Worm (Caenorhabditis elegans) whole organism, mixed stage, embryonic: ENCODE measurements around the gene C23F12.4.

ENCODE experiments used
- elt-1 ChIP-seq: sonication (generic microtip); optimal IDR thresholded peaks from 2 replicates; lab custom pipeline; 2017; ENCODE audit warnings: missing genetic modification characterization, mild to moderate bottlenecking, missing compliant biosample characterization, antibody characterized with exemption, moderate library complexity, borderline replicate concordance; ENCODE audit not compliant: insufficient read depth
- lin-13 ChIP-seq: fragments of 150-350 bp; optimal IDR thresholded peaks from 2 replicates; lab custom pipeline; 2014; ENCODE audit warnings: missing biosample characterization, missing genetic modification characterization

DNA sequence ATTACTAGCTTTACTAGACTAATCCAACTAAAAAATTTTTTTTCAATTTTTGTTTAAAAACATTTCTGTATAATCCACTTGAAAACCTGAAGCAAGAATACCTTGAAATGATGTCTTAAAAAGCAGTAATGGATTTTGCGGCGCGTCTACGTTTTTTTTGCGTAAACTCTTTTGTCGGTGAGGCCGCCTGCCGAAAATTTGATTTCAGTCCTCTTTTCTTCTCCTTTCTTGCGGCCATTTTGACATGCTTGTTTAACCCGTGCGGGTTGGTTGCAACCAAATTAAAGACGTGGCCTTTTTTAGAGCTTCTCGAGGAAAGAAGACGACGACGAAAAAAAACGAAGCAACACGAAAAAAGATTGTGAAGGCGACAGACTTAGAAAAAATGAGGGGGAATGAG, 26.0 kb upstream of the C23F12.4 start:
- no peak for TF ChIP-seq elt-1 (tag; lab: Kevin White, UChicago)
- no peak for TF ChIP-seq lin-13 (tag; lab: Kevin White, UChicago)
